Worm (Caenorhabditis elegans) whole organism, L4 larva: Measurements from ENCODE around the gene F09G2.8.

ENCODE experiments used
- F26F4.8 ChIP-seq: fragments of 200-800 bp; sonication (Bioruptor generic); conservative IDR thresholded peaks from 2 replicates; pipeline ENCODE4 v1.3.6; 2022; ENCODE audit warnings: missing genetic modification characterization, missing compliant biosample characterization
- F49E8.2 ChIP-seq: sonication (generic microtip); optimal IDR thresholded peaks from 2 replicates; lab custom pipeline; 2016; ENCODE audit warnings: missing compliant biosample characterization, mild to moderate bottlenecking, missing genetic modification characterization, borderline replicate concordance
- T26A8.4 ChIP-seq: fragments of 200-800 bp; sonication (Bioruptor generic); IDR thresholded peaks from 2 replicates; pipeline ENCODE4 v1.3.6; 2022; ENCODE audit warnings: missing genetic modification characterization, missing compliant biosample characterization
- Y75B8A.6 ChIP-seq: fragments of 200-800 bp; sonication (Bioruptor generic); IDR thresholded peaks from 2 replicates; pipeline ENCODE4 v1.3.6; 2022; ENCODE audit warnings: missing genetic modification reagents, missing genetic modification characterization, missing compliant biosample characterization
- ZK546.5 ChIP-seq, 2 experiments: sonication (generic microtip); optimal IDR thresholded peaks; 2 replicates each; lab custom pipeline; 2017; ENCODE audit warnings: missing biosample characterization in 2 of 2, missing genetic modification characterization in 2 of 2
- aha-1 ChIP-seq: fragments of 150-350 bp; peaks from one replicate; lab custom pipeline; 2014; ENCODE audit warnings: missing biosample characterization, missing genetic modification characterization
- arid-1 ChIP-seq: fragments of 200-800 bp; sonication (Bioruptor generic); conservative IDR thresholded peaks from 2 replicates; pipeline ENCODE4 v1.3.6; 2022; ENCODE audit warnings: missing genetic modification reagents, missing genetic modification characterization, missing compliant biosample characterization
- ceh-32 ChIP-seq: sonication (generic microtip); optimal IDR thresholded peaks from 2 replicates; lab custom pipeline; 2016; ENCODE audit warnings: mild to moderate bottlenecking, missing genetic modification characterization, missing compliant biosample characterization; ENCODE audit not compliant: poor library complexity
- cey-2 ChIP-seq: sonication (generic microtip); optimal IDR thresholded peaks from 3 replicates; lab custom pipeline; 2017; ENCODE audit warnings: missing genetic modification characterization, mild to moderate bottlenecking, missing compliant biosample characterization, antibody characterized with exemption, borderline replicate concordance; ENCODE audit not compliant: insufficient read depth
- daf-12 ChIP-seq: fragments of 150-350 bp; optimal IDR thresholded peaks from 2 replicates; lab custom pipeline; 2014; ENCODE audit warnings: missing biosample characterization, missing genetic modification reagents, missing genetic modification characterization
- dmd-6 ChIP-seq: fragments of 200-800 bp; sonication (Bioruptor generic); IDR thresholded peaks from 2 replicates; pipeline ENCODE4 v1.3.6; 2022; ENCODE audit warnings: missing genetic modification reagents, missing genetic modification characterization, missing compliant biosample characterization
- dpl-1 ChIP-seq: fragments of 150-350 bp; optimal IDR thresholded peaks from 2 replicates; lab custom pipeline; 2014; ENCODE audit warnings: missing biosample characterization, missing genetic modification reagents, missing genetic modification characterization
- duxl-1 ChIP-seq: sonication (generic microtip); optimal IDR thresholded peaks from 2 replicates; lab custom pipeline; 2016; ENCODE audit warnings: mild to moderate bottlenecking, missing genetic modification characterization, moderate library complexity, missing compliant biosample characterization; ENCODE audit not compliant: poor library complexity
- dve-1 ChIP-seq: sonication (generic microtip); optimal IDR thresholded peaks from 2 replicates; lab custom pipeline; 2017; ENCODE audit warnings: antibody characterized with exemption, mild to moderate bottlenecking, missing genetic modification characterization, missing compliant biosample characterization; ENCODE audit not compliant: insufficient read depth
- egl-27 ChIP-seq: sonication (generic microtip); optimal IDR thresholded peaks from 3 replicates; lab custom pipeline; 2017; ENCODE audit warnings: missing biosample characterization, missing genetic modification reagents, missing genetic modification characterization
- egl-43 ChIP-seq: fragments of 200-800 bp; sonication (Bioruptor generic); IDR thresholded peaks from 2 replicates; pipeline ENCODE4 v1.3.6; 2022; ENCODE audit warnings: missing genetic modification reagents, missing genetic modification characterization, missing compliant biosample characterization
- fos-1 ChIP-seq: fragments of 150-350 bp; optimal IDR thresholded peaks from 2 replicates; lab custom pipeline; 2014; ENCODE audit warnings: missing biosample characterization, missing genetic modification characterization
- gei-8 ChIP-seq: fragments of 200-800 bp; sonication (Bioruptor generic); optimal IDR thresholded peaks from 2 replicates; lab custom pipeline; 2018; ENCODE audit warnings: mild to moderate bottlenecking, missing genetic modification characterization, missing compliant biosample characterization
- hmg-1.1 ChIP-seq: fragments of 200-800 bp; sonication (Bioruptor generic); IDR thresholded peaks from 2 replicates; pipeline ENCODE4 v1.3.6; 2022; ENCODE audit warnings: missing genetic modification reagents, missing genetic modification characterization, missing compliant biosample characterization
- lin-15B ChIP-seq: fragments of 150-350 bp; sonication (generic microtip); optimal IDR thresholded peaks from 3 replicates; lab custom pipeline; 2014; ENCODE audit warnings: missing biosample characterization, missing genetic modification characterization
- lin-29 ChIP-seq: fragments of 200-800 bp; sonication (Bioruptor generic); IDR thresholded peaks from 2 replicates; pipeline ENCODE4 v1.3.6; 2022; ENCODE audit warnings: missing genetic modification reagents, missing genetic modification characterization, missing compliant biosample characterization
- lsy-2 ChIP-seq, 2 experiments: fragments of 150-350 bp in 1 of 2; sonication (generic microtip) in 1 of 2; optimal IDR thresholded peaks; 2 replicates each; lab custom pipeline; 2014 to 2017; ENCODE audit warnings: missing biosample characterization in 2 of 2, missing genetic modification characterization in 2 of 2
- madf-5 ChIP-seq, 2 experiments: fragments of 200-800 bp; sonication (Bioruptor generic); IDR thresholded peaks; 2 replicates each; pipeline ENCODE4 v1.3.6; 2022; ENCODE audit warnings: missing compliant biosample characterization in 2 of 2, missing genetic modification characterization in 2 of 2
- madf-9 ChIP-seq: fragments of 200-800 bp; sonication (Bioruptor generic); conservative IDR thresholded peaks from 2 replicates; pipeline ENCODE4 v1.3.6; 2022; ENCODE audit warnings: missing genetic modification reagents, missing genetic modification characterization, missing compliant biosample characterization
- mdl-1 ChIP-seq, 2 experiments: fragments of 150-350 bp in 1 of 2; sonication (generic microtip) in 1 of 2; optimal IDR thresholded peaks; 2 replicates each; lab custom pipeline; 2014 to 2017; ENCODE audit warnings: missing biosample characterization in 2 of 2, missing genetic modification characterization in 2 of 2
- mep-1 ChIP-seq: fragments of 150-350 bp; sonication (generic microtip); optimal IDR thresholded peaks from 3 replicates; lab custom pipeline; 2014; ENCODE audit warnings: missing biosample characterization, missing genetic modification characterization
- mes-2 ChIP-seq: sonication (generic microtip); optimal IDR thresholded peaks from 2 replicates; lab custom pipeline; 2016; ENCODE audit warnings: missing genotype, mild to moderate bottlenecking, missing genetic modification characterization, missing compliant biosample characterization; ENCODE audit not compliant: poor library complexity, severe bottlenecking
- nhr-28 ChIP-seq: fragments of 150-350 bp; optimal IDR thresholded peaks from 2 replicates; lab custom pipeline; 2014; ENCODE audit warnings: missing biosample characterization, missing genetic modification characterization
- nhr-42 ChIP-seq: fragments of 200-800 bp; sonication (Bioruptor generic); IDR thresholded peaks from 2 replicates; pipeline ENCODE4 v1.3.6; 2022; ENCODE audit warnings: missing genetic modification characterization, missing compliant biosample characterization
- nhr-48 ChIP-seq: sonication (generic microtip); optimal IDR thresholded peaks from 2 replicates; lab custom pipeline; 2016; ENCODE audit warnings: mild to moderate bottlenecking, missing genetic modification characterization, missing compliant biosample characterization
- nhr-77 ChIP-seq: fragments of 150-350 bp; optimal IDR thresholded peaks from 2 replicates; lab custom pipeline; 2014; ENCODE audit warnings: missing biosample characterization, missing genetic modification characterization
- pha-4 ChIP-seq, 2 experiments: fragments of 150-350 bp in 1 of 2; fragments of 200-800 bp in 1 of 2; sonication (Bioruptor generic) in 1 of 2; IDR thresholded peaks in 1 of 2; optimal IDR thresholded peaks in 1 of 2; 2 replicates each; pipeline versions ENCODE4 v1.3.6 to Lab custom; 2014 to 2022; ENCODE audit warnings: missing genetic modification characterization in 2 of 2, missing genetic modification reagents in 2 of 2, missing biosample characterization in 1 of 2, missing compliant biosample characterization in 1 of 2
- pqm-1 ChIP-seq: sonication (generic microtip); optimal IDR thresholded peaks from 2 replicates; lab custom pipeline; 2017; ENCODE audit warnings: missing biosample characterization, missing genetic modification characterization
- rbr-2 ChIP-seq: sonication (generic microtip); optimal IDR thresholded peaks from 2 replicates; lab custom pipeline; 2016; ENCODE audit warnings: missing genotype, missing genetic modification characterization, missing compliant biosample characterization
- set-16 ChIP-seq: fragments of 200-800 bp; sonication (Bioruptor generic); IDR thresholded peaks from 2 replicates; pipeline ENCODE4 v1.3.6; 2022; ENCODE audit warnings: missing genetic modification reagents, missing genetic modification characterization, missing compliant biosample characterization
- spr-1 ChIP-seq: sonication (generic microtip); optimal IDR thresholded peaks from 2 replicates; lab custom pipeline; 2016; ENCODE audit warnings: mild to moderate bottlenecking, missing genetic modification characterization, missing compliant biosample characterization
- unc-130 ChIP-seq: sonication (generic microtip); optimal IDR thresholded peaks from 2 replicates; lab custom pipeline; 2016; ENCODE audit warnings: missing genetic modification reagents, missing genetic modification characterization, missing compliant biosample characterization
- unc-62 ChIP-seq, 3 experiments: fragments of 150-350 bp in 1 of 3; sonication (generic microtip); optimal IDR thresholded peaks in 2 of 3; peaks in 1 of 3; 1 replicate in 1 of 3; 2 replicates in 2 of 3; lab custom pipeline; 2014 to 2017; ENCODE audit warnings: missing biosample characterization in 3 of 3, missing genetic modification characterization in 3 of 3, missing genetic modification reagents in 3 of 3, missing genotype in 1 of 3
- zfp-2 ChIP-seq: sonication (generic microtip); optimal IDR thresholded peaks from 2 replicates; lab custom pipeline; 2016; ENCODE audit warnings: mild to moderate bottlenecking, missing genetic modification characterization, missing compliant biosample characterization

F09G2.8 gene

DNA sequence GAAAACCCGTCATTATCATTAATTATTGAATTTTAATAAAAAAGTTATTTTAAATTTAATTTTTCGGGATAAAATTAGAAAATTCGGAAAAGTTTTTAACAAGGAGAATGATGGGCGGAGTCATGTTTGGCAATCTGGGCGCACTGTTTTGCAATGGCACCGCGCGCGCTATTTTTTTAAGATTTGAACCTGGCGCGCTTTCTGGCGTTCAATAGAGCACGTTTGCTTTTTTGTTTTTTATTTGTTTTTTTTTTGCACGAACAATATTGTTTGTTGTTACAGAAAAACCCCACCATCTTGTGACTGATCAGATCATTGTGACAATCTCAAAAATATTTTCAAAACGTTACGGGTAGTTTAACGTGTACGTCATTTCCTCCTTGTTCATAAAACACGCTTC lies 43.7 kb upstream of the F09G2.8 start, which contains the start of gene hyls-1 (continued):
- TF ChIP-seq lin-15B (peak; percentile 54), arid-1 (peak; percentile 42; the same call in 1 of the 2 replicates), dve-1 (tag; lab: Kevin White, UChicago) (peak; percentile 88), F49E8.2 (peak; percentile 44), fos-1 (tag; lab: Kevin White, UChicago) (no peak), nhr-28 (tag; lab: Kevin White, UChicago) (peak; percentile 53), lin-29 (GFP tag; lab: Robert Waterston, UW) (peak; percentile 67; the same call in 1 of the 2 replicates), mes-2 (tag; lab: Kevin White, UChicago) (peak; percentile 92), unc-130 (peak; percentile 50), hmg-1.1 (GFP tag; lab: Robert Waterston, UW) (peak; percentile 77), nhr-42 (GFP tag; lab: Robert Waterston, UW) (0 out of 2 replicates have a peak, but pooled peaks have one; percentile 37), unc-62 (GFP tag; optimal IDR thresholded peaks at IDR 0.05 in 1 of 2; lab: Kevin White, UChicago) (peak in 1 of 2 experiments; percentile 92), unc-62 (tag; optimal IDR thresholded peaks at IDR 0.05; lab: Kevin White, UChicago) (no peak), pha-4 (GFP tag; IDR thresholded peaks at IDR 0.05; lab: Robert Waterston, UW) (no peak), pha-4 (tag; optimal IDR thresholded peaks at IDR 0.05; lab: Kevin White, UChicago) (peak; percentile 75), egl-27 (tag; lab: Kevin White, UChicago) (peak; percentile 32), duxl-1 (tag; lab: Kevin White, UChicago) (peak; percentile 66), set-16 (GFP tag; lab: Robert Waterston, UW) (no peak), T26A8.4 (GFP tag; lab: Robert Waterston, UW) (peak; percentile 76), cey-2 (tag; lab: Kevin White, UChicago) (no peak), daf-12 (tag; lab: Kevin White, UChicago) (no peak), ceh-32 (tag; lab: Kevin White, UChicago) (no peak), F26F4.8 (GFP tag; lab: Robert Waterston, UW) (no peak), zfp-2 (tag; lab: Kevin White, UChicago) (peak; percentile 27), dmd-6 (GFP tag; lab: Robert Waterston, UW) (peak; percentile 75)

DNA sequence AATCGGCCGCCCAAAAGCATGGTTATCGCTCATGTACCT lies 43.5 kb upstream of the F09G2.8 start, which contains the start of gene hpo-9:
hpo-9 (minus strand) TSS at position 37 of the 39 bp plus-strand sequence.
- TF ChIP-seq dmd-6 (GFP tag; lab: Robert Waterston, UW), result no peak

DNA sequence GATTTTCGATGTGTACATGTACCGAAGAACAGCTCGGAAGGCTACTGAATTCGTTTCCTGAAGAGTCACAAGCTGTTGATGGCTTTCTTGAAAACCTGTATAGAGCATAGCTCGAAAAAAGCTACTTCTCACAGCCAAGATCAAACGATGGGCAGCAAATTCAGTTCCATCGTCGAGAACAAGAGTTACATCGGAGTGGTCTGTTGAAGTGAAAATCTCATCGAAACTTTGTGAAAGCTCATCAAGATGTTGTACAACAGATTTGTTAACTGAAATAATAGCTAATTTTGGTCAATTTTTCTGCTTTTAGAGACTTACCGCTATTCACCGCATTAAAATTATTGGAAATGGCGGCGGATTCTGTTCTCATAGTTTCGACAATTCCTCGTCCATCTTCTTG lies 43.2 kb upstream of the F09G2.8 start:
- TF ChIP-seq fos-1 (tag; lab: Kevin White, UChicago), result no peak
- TF ChIP-seq aha-1, result peak; percentile 54

DNA sequence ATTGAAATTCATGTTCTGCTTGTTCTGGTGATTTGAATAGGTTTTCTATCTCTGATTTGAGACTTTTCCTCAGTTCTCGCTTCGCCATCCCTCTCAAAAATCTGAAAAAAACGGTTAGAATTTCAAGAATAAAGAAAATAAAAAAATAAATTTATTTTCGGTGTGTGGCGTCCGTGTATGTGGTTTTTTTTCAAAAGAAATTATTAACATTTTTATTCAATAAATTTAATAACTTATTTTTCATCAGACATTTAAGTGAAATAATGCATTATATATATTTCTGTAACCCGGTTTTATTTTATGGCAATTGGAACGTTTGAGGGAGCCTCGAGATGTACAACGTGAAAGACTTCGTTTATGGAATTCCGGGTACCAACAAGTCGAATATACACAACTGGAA lies 41.3 kb upstream of the F09G2.8 start, which contains the start of gene C05C8.5:
C05C8.5 (minus strand) TSS at position 101 of the 400 bp plus-strand sequence.
- TF ChIP-seq ceh-32 (tag; lab: Kevin White, UChicago) (no peak), dpl-1 (GFP tag; lab: Kevin White, UChicago) (no peak), spr-1 (tag; lab: Kevin White, UChicago) (no peak)
- TF ChIP-seq, all 104 proteins: peak for 0

DNA sequence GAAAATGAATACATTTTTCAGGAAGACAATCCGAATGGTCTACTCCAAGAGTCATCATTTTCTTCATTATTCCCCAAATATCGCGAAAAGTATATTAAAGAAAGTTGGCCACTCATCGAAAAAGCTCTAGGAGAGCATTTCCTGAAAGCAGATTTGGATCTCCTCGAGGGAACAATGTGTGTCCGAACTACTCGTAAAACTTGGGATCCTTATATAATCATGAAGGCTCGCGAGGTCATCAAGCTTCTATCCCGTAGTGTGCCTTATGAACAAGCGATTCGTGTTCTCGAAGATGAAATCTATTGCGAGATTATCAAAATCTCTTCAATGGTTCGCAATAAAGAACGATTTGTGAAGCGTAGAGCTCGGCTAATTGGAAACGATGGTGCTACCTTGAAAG lies 38.1 kb upstream of the F09G2.8 start:
- no peak for TF ChIP-seq gei-8 (GFP tag; lab: Kevin White, UChicago)
- TF ChIP-seq aha-1, result peak; percentile 95
- no peak for TF ChIP-seq dmd-6 (GFP tag; lab: Robert Waterston, UW)
- TF ChIP-seq pqm-1 (tag; lab: Kevin White, UChicago), result no peak

DNA sequence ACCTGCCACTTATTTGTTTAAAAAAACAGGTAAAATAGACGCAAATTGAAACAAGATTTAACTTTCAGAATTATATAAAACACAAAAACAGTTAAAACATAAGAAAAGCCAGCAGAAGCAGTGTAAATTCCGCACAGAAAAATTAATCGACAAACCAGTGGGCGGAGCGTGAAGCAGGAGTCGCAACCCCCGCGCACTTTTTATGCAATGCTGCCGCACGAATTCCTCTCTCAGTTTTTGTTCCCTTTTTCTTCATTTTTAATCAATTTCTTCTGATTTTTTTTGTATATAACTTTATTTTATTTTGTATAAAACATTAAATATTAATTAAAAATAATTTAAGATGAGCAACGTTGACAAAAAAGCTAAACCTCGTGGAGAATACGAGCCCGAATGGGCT lies 37.4 kb upstream of the F09G2.8 start, which contains the start of the genes gei-6 and krr-1:
gei-6 (minus strand) TSS at position 2 of the 400 bp plus-strand sequence.
krr-1 (plus strand) TSS at position 344 of the 400 bp plus-strand sequence.
- TF ChIP-seq ZK546.5 (tag; optimal IDR thresholded peaks at IDR 0.05; lab: Kevin White, UChicago) (no peak), pqm-1 (tag; lab: Kevin White, UChicago) (peak; percentile 13), madf-5 (GFP tag; IDR thresholded peaks at IDR 0.05; lab: Robert Waterston, UW) (no peak), nhr-77 (tag; lab: Kevin White, UChicago) (peak; percentile 15), lsy-2 (tag; optimal IDR thresholded peaks at IDR 0.05; lab: Kevin White, UChicago) (peak in 1 of 2 experiments; percentile 57), daf-12 (tag; lab: Kevin White, UChicago) (no peak), egl-43 (GFP tag; lab: Robert Waterston, UW) (0 out of 2 replicates have a peak, but pooled peaks have one; percentile 33), F49E8.2 (no peak), Y75B8A.6 (no peak), mdl-1 (tag; optimal IDR thresholded peaks at IDR 0.05; lab: Kevin White, UChicago) (no peak), hmg-1.1 (GFP tag; lab: Robert Waterston, UW) (0 out of 2 replicates have a peak, but pooled peaks have one; percentile 20), fos-1 (tag; lab: Kevin White, UChicago) (no peak), nhr-48 (no peak), mep-1 (tag; lab: Kevin White, UChicago) (peak; percentile 62), lin-15B (peak; percentile 35), rbr-2 (tag; lab: Kevin White, UChicago) (peak; percentile 25), arid-1 (0 out of 2 replicates have a peak, but pooled peaks have one; percentile 45), madf-9 (GFP tag; lab: Robert Waterston, UW) (no peak)
